Worm (Caenorhabditis elegans) whole organism, L1 larva: ENCODE results near the gene acdh-2.

Source experiments
- C04F5.9 ChIP-seq: sonication (generic microtip); optimal IDR thresholded peaks from 2 replicates; lab custom pipeline; 2016; ENCODE audit warnings: missing genetic modification characterization, missing compliant biosample characterization
- C16A3.4 ChIP-seq: fragments of 150-350 bp; optimal IDR thresholded peaks from 2 replicates; lab custom pipeline; 2014; ENCODE audit warnings: missing biosample characterization, missing genetic modification characterization
- C34B4.2 ChIP-seq: sonication (generic microtip); optimal IDR thresholded peaks from 2 replicates; lab custom pipeline; 2017; ENCODE audit warnings: mild to moderate bottlenecking, missing genetic modification characterization, missing compliant biosample characterization
- Y116A8C.19 ChIP-seq: sonication (generic microtip); optimal IDR thresholded peaks from 2 replicates; lab custom pipeline; 2016; ENCODE audit warnings: missing compliant biosample characterization, missing genetic modification characterization, borderline replicate concordance
- aha-1 ChIP-seq: fragments of 150-350 bp; optimal IDR thresholded peaks from 2 replicates; lab custom pipeline; 2014; ENCODE audit warnings: missing biosample characterization, missing genetic modification characterization
- alr-1 ChIP-seq: fragments of 200-800 bp; sonication (Bioruptor generic); optimal IDR thresholded peaks from 2 replicates; lab custom pipeline; 2018; ENCODE audit warnings: borderline replicate concordance, mild to moderate bottlenecking, missing genetic modification characterization, missing compliant biosample characterization
- aly-2 ChIP-seq: fragments of 150-350 bp; optimal IDR thresholded peaks from 2 replicates; lab custom pipeline; 2014; ENCODE audit warnings: missing biosample characterization, missing genetic modification characterization
- ama-1 ChIP-seq: fragments of 150-350 bp; optimal IDR thresholded peaks from 2 replicates; lab custom pipeline; 2014
- ceh-82 ChIP-seq, 3 experiments: fragments of 150-350 bp in 1 of 3; sonication (generic microtip) in 2 of 3; optimal IDR thresholded peaks; 2 replicates each; lab custom pipeline; 2014 to 2017; ENCODE audit warnings: missing biosample characterization in 3 of 3, missing genetic modification characterization in 3 of 3
- ceh-90 ChIP-seq: sonication (generic microtip); optimal IDR thresholded peaks from 2 replicates; lab custom pipeline; 2016; ENCODE audit warnings: missing genetic modification characterization, missing compliant biosample characterization
- ces-1 ChIP-seq: fragments of 150-350 bp; optimal IDR thresholded peaks from 2 replicates; lab custom pipeline; 2014; ENCODE audit warnings: missing biosample characterization, missing genetic modification reagents, missing genetic modification characterization
- dpl-1 ChIP-seq, 3 experiments: fragments of 150-350 bp in 2 of 3; sonication (generic microtip) in 1 of 3; optimal IDR thresholded peaks; 2 replicates each; lab custom pipeline; 2014 to 2017; ENCODE audit warnings: missing biosample characterization in 3 of 3, missing genetic modification characterization in 3 of 3, missing genetic modification reagents in 3 of 3
- efl-1 ChIP-seq, 4 experiments: fragments of 150-350 bp; optimal IDR thresholded peaks in 3 of 4; peaks in 1 of 4; 1 replicate in 1 of 4; 2 replicates in 3 of 4; lab custom pipeline; 2014; ENCODE audit warnings: missing biosample characterization in 2 of 4, missing genetic modification characterization in 2 of 4, missing genetic modification reagents in 2 of 4
- egl-13 ChIP-seq: sonication (generic microtip); optimal IDR thresholded peaks from 2 replicates; lab custom pipeline; 2016; ENCODE audit warnings: missing genotype, missing genetic modification reagents, missing genetic modification characterization, missing compliant biosample characterization
- elt-2 ChIP-seq: sonication (generic microtip); optimal IDR thresholded peaks from 2 replicates; lab custom pipeline; 2016; ENCODE audit warnings: missing genetic modification characterization, mild to moderate bottlenecking, inconsistent platforms, missing compliant biosample characterization, missing genetic modification reagents
- elt-3 ChIP-seq, 6 experiments: fragments of 150-350 bp in 1 of 6; sonication (generic microtip); optimal IDR thresholded peaks; 2 replicates each; lab custom pipeline; 2017 to 2018; ENCODE audit warnings: missing biosample characterization in 6 of 6, missing genetic modification characterization in 6 of 6, inconsistent platforms in 1 of 6
- ets-5 ChIP-seq: fragments of 200-800 bp; sonication (Bioruptor generic); IDR thresholded peaks from 2 replicates; pipeline ENCODE4 v1.3.6; 2022; ENCODE audit warnings: missing genetic modification characterization, missing compliant biosample characterization
- fos-1 ChIP-seq: fragments of 150-350 bp; optimal IDR thresholded peaks from 2 replicates; lab custom pipeline; 2014; ENCODE audit warnings: missing biosample characterization, missing genetic modification characterization
- grh-1 ChIP-seq: fragments of 200-800 bp; sonication (Bioruptor generic); IDR thresholded peaks from 2 replicates; pipeline ENCODE4 v1.3.6; 2022; ENCODE audit warnings: missing genetic modification reagents, missing genetic modification characterization, missing compliant biosample characterization
- hlh-17 ChIP-seq: fragments of 200-800 bp; sonication (Bioruptor generic); optimal IDR thresholded peaks from 2 replicates; lab custom pipeline; 2018; ENCODE audit warnings: missing genetic modification characterization, mild to moderate bottlenecking, missing compliant biosample characterization, moderate library complexity, borderline replicate concordance
- hlh-4 ChIP-seq: sonication (generic microtip); optimal IDR thresholded peaks from 2 replicates; lab custom pipeline; 2016; ENCODE audit warnings: mild to moderate bottlenecking, missing genetic modification characterization, missing compliant biosample characterization
- irx-1 ChIP-seq: sonication (generic microtip); optimal IDR thresholded peaks from 2 replicates; lab custom pipeline; 2016; ENCODE audit warnings: missing genetic modification characterization, missing compliant biosample characterization
- jun-1 ChIP-seq: fragments of 150-350 bp; optimal IDR thresholded peaks from 2 replicates; lab custom pipeline; 2014; ENCODE audit warnings: missing biosample characterization, missing genetic modification reagents, missing genetic modification characterization
- lin-13 ChIP-seq: fragments of 150-350 bp; optimal IDR thresholded peaks from 2 replicates; lab custom pipeline; 2014; ENCODE audit warnings: missing biosample characterization, missing genetic modification reagents, missing genetic modification characterization
- lin-39 ChIP-seq: fragments of 150-350 bp; optimal IDR thresholded peaks from 2 replicates; lab custom pipeline; 2014; ENCODE audit warnings: missing biosample characterization, missing genetic modification reagents, missing genetic modification characterization
- lsy-2 ChIP-seq, 2 experiments: fragments of 150-350 bp; optimal IDR thresholded peaks; 2 replicates each; lab custom pipeline; 2014; ENCODE audit warnings: missing biosample characterization in 2 of 2, missing genetic modification characterization in 2 of 2
- mab-9 ChIP-seq: fragments of 200-800 bp; sonication (Bioruptor generic); IDR thresholded peaks from 2 replicates; pipeline ENCODE4 v1.3.6; 2022; ENCODE audit warnings: missing genetic modification reagents, missing genetic modification characterization, missing compliant biosample characterization
- nhr-11 ChIP-seq: fragments of 150-350 bp; optimal IDR thresholded peaks from 2 replicates; lab custom pipeline; 2014; ENCODE audit warnings: missing biosample characterization, missing genetic modification characterization
- nhr-20 ChIP-seq: sonication (generic microtip); optimal IDR thresholded peaks from 2 replicates; lab custom pipeline; 2016; ENCODE audit warnings: mild to moderate bottlenecking, missing genetic modification characterization, missing compliant biosample characterization
- nhr-237 ChIP-seq: fragments of 150-350 bp; optimal IDR thresholded peaks from 2 replicates; lab custom pipeline; 2014; ENCODE audit warnings: missing biosample characterization, missing genetic modification characterization
- nhr-47 ChIP-seq: sonication (generic microtip); optimal IDR thresholded peaks from 2 replicates; lab custom pipeline; 2016; ENCODE audit warnings: mild to moderate bottlenecking, missing genetic modification characterization, moderate library complexity, missing compliant biosample characterization
- nhr-71 ChIP-seq: sonication (generic microtip); optimal IDR thresholded peaks from 2 replicates; lab custom pipeline; 2016; ENCODE audit warnings: mild to moderate bottlenecking, missing genetic modification characterization, moderate library complexity, missing compliant biosample characterization
- nhr-77 ChIP-seq: fragments of 150-350 bp; optimal IDR thresholded peaks from 2 replicates; lab custom pipeline; 2014; ENCODE audit warnings: missing biosample characterization, missing genetic modification characterization
- nhr-84 ChIP-seq: sonication (generic microtip); optimal IDR thresholded peaks from 2 replicates; lab custom pipeline; 2017; ENCODE audit warnings: missing biosample characterization, missing genetic modification characterization
- nhr-85 ChIP-seq: sonication (generic microtip); peaks from one replicate; lab custom pipeline; 2016; ENCODE audit warnings: missing genetic modification characterization, inconsistent platforms, missing compliant biosample characterization
- nhr-90 ChIP-seq: sonication (generic microtip); optimal IDR thresholded peaks from 2 replicates; lab custom pipeline; 2016; ENCODE audit warnings: mild to moderate bottlenecking, missing genetic modification characterization, missing compliant biosample characterization; ENCODE audit not compliant: poor library complexity
- pag-3 ChIP-seq: sonication (generic microtip); optimal IDR thresholded peaks from 2 replicates; lab custom pipeline; 2017; ENCODE audit warnings: missing genetic modification characterization, mild to moderate bottlenecking, missing compliant biosample characterization, antibody characterized with exemption, borderline replicate concordance; ENCODE audit not compliant: insufficient read depth
- pax-3 ChIP-seq: fragments of 200-800 bp; sonication (Bioruptor generic); optimal IDR thresholded peaks from 2 replicates; lab custom pipeline; 2018; ENCODE audit warnings: mild to moderate bottlenecking, missing genetic modification characterization, moderate library complexity, missing compliant biosample characterization
- pqm-1 ChIP-seq: sonication (generic microtip); optimal IDR thresholded peaks from 3 replicates; lab custom pipeline; 2017; ENCODE audit warnings: missing biosample characterization, missing genetic modification characterization
- rnt-1 ChIP-seq: sonication (generic microtip); optimal IDR thresholded peaks from 2 replicates; lab custom pipeline; 2016; ENCODE audit warnings: mild to moderate bottlenecking, missing genetic modification characterization, moderate library complexity, missing compliant biosample characterization
- skn-1 ChIP-seq: fragments of 150-350 bp; optimal IDR thresholded peaks from 2 replicates; lab custom pipeline; 2014; ENCODE audit warnings: missing biosample characterization, missing genetic modification characterization
- sup-37 ChIP-seq: fragments of 200-800 bp; sonication (Bioruptor generic); optimal IDR thresholded peaks from 2 replicates; lab custom pipeline; 2018; ENCODE audit warnings: mild to moderate bottlenecking, missing genetic modification characterization, missing compliant biosample characterization
- swsn-7 ChIP-seq: sonication (generic microtip); optimal IDR thresholded peaks from 2 replicates; lab custom pipeline; 2016; ENCODE audit warnings: missing genetic modification characterization, missing compliant biosample characterization
- tbx-2 ChIP-seq: sonication (generic microtip); optimal IDR thresholded peaks from 2 replicates; lab custom pipeline; 2016; ENCODE audit warnings: missing genetic modification characterization, missing compliant biosample characterization
- tlp-1 ChIP-seq: fragments of 150-350 bp; optimal IDR thresholded peaks from 2 replicates; lab custom pipeline; 2014; ENCODE audit warnings: missing biosample characterization, missing genetic modification characterization
- unc-30 ChIP-seq: sonication (generic microtip); optimal IDR thresholded peaks from 2 replicates; lab custom pipeline; 2017; ENCODE audit warnings: missing biosample characterization, missing genetic modification characterization
- unc-86 ChIP-seq: sonication (generic microtip); optimal IDR thresholded peaks from 2 replicates; lab custom pipeline; 2016; ENCODE audit warnings: missing genetic modification characterization, missing compliant biosample characterization
- xbp-1 ChIP-seq: sonication (generic microtip); optimal IDR thresholded peaks from 2 replicates; lab custom pipeline; 2016; ENCODE audit warnings: missing genetic modification characterization, missing compliant biosample characterization
- zip-4 ChIP-seq: fragments of 200-800 bp; sonication (Bioruptor generic); optimal IDR thresholded peaks from 2 replicates; lab custom pipeline; 2018; ENCODE audit warnings: mild to moderate bottlenecking, missing genetic modification characterization, moderate library complexity, missing compliant biosample characterization

The acdh-2 gene

ce11 chrII:5544145-5544515 lies 3.2 kb downstream of the acdh-2 start (continued):
- TF ChIP-seq nhr-11 (tag; lab: Kevin White, UChicago) (no peak), irx-1 (tag; lab: Kevin White, UChicago) (no peak), C16A3.4 (tag; lab: Kevin White, UChicago) (peak; percentile 63), dpl-1 (GFP tag; optimal IDR thresholded peaks at IDR 0.05; lab: Kevin White, UChicago) (peak; percentile 11 to 47 (median 25)), elt-2 (tag; lab: Kevin White, UChicago) (peak; percentile 77), ces-1 (GFP tag; lab: Kevin White, UChicago) (no peak), nhr-20 (tag; lab: Kevin White, UChicago) (peak; percentile 77), lin-13 (peak; percentile 31), grh-1 (GFP tag; lab: Robert Waterston, UW) (no peak), C34B4.2 (tag; lab: Kevin White, UChicago) (no peak), C04F5.9 (tag; lab: Kevin White, UChicago) (peak; percentile 57), tlp-1 (no peak), fos-1 (tag; lab: Kevin White, UChicago) (no peak), pqm-1 (tag; lab: Kevin White, UChicago) (no peak), efl-1 (optimal IDR thresholded peaks at IDR 0.05; lab: Kevin White, UChicago) (peak; percentile 33 to 37), efl-1 (GFP tag; optimal IDR thresholded peaks at IDR 0.05 in 1 of 2; lab: Kevin White, UChicago) (peak in 1 of 2 experiments; percentile 91), egl-13 (tag; lab: Kevin White, UChicago) (no peak), tbx-2 (tag; lab: Kevin White, UChicago) (no peak), Y116A8C.19 (tag; lab: Kevin White, UChicago) (no peak), nhr-85 (tag; lab: Kevin White, UChicago) (peak; percentile 66), alr-1 (tag; lab: Kevin White, UChicago) (no peak), lsy-2 (tag; optimal IDR thresholded peaks at IDR 0.05; lab: Kevin White, UChicago) (peak; percentile 50 to 72), hlh-17 (GFP tag; lab: Kevin White, UChicago) (no peak), ceh-82 (tag; optimal IDR thresholded peaks at IDR 0.05; lab: Kevin White, UChicago) (peak in 1 of 3 experiments; percentile 29), zip-4 (no peak), xbp-1 (tag; lab: Kevin White, UChicago) (peak; percentile 27), pag-3 (tag; lab: Kevin White, UChicago) (no peak), sup-37 (GFP tag; lab: Kevin White, UChicago) (no peak), unc-86 (tag; lab: Kevin White, UChicago) (no peak), aly-2 (tag; lab: Kevin White, UChicago) (no peak), pax-3 (tag; lab: Kevin White, UChicago) (no peak), hlh-4 (no peak), aha-1 (tag; lab: Kevin White, UChicago) (no peak), mab-9 (GFP tag; lab: Robert Waterston, UW) (no peak), jun-1 (tag; lab: Kevin White, UChicago) (peak; percentile 58), nhr-84 (peak; percentile 40), nhr-71 (tag; lab: Kevin White, UChicago) (peak; percentile 79), elt-3 (tag; optimal IDR thresholded peaks at IDR 0.05; lab: Kevin White, UChicago) (no peak), nhr-90 (tag; lab: Kevin White, UChicago) (peak; percentile 69), swsn-7 (tag; lab: Kevin White, UChicago) (peak; percentile 95), lin-39 (tag; lab: Kevin White, UChicago) (peak; percentile 70), ama-1 (lab: Kevin White, UChicago) (peak; percentile 97), skn-1 (tag; lab: Kevin White, UChicago) (peak; percentile 26), unc-30 (tag; lab: Kevin White, UChicago) (no peak), ceh-90 (no peak), nhr-237 (tag; lab: Kevin White, UChicago) (no peak), ets-5 (no peak), rnt-1 (tag; lab: Kevin White, UChicago) (peak; percentile 91), nhr-47 (tag; lab: Kevin White, UChicago) (peak; percentile 53), nhr-77 (tag; lab: Kevin White, UChicago) (peak; percentile 78)
